Fruit fly (Drosophila melanogaster) whole organism, embryonic: Measurements from ENCODE around the gene scramb1.

Source experiments
- CG11247 ChIP-seq: fragments of 200-800 bp; sonication (Bioruptor generic); IDR thresholded peaks from 2 replicates; pipeline ENCODE4 v1.3.6; 2022; ENCODE audit warnings: missing biosample characterization, missing genetic modification characterization
- CG4328 ChIP-seq: fragments of 200-800 bp; sonication (Bioruptor generic); optimal IDR thresholded peaks from 3 replicates; lab custom pipeline; 2017; ENCODE audit warnings: missing biosample characterization, missing genetic modification reagents, missing genetic modification characterization
- GATAe ChIP-seq: fragments of 200-800 bp; sonication (Bioruptor generic); conservative IDR thresholded peaks from 2 replicates; pipeline ENCODE4 v1.3.6; 2022; ENCODE audit warnings: missing biosample characterization, missing genetic modification characterization
- H2.0 ChIP-seq: fragments of 200-800 bp; sonication (Bioruptor generic); IDR thresholded peaks from 2 replicates; pipeline ENCODE4 v1.3.6; 2022; ENCODE audit warnings: missing biosample characterization, missing genetic modification characterization
- Stat92E ChIP-seq, 3 experiments: fragments of >200 bp in 2 of 3; fragments of 200-800 bp in 1 of 3; sonication (Bioruptor generic) in 1 of 3; optimal IDR thresholded peaks; 2 replicates each; lab custom pipeline; 2017 to 2019; ENCODE audit warnings: missing biosample characterization in 3 of 3, missing genetic modification characterization in 3 of 3, mild to moderate bottlenecking in 1 of 3, moderate library complexity in 1 of 3
- cad ChIP-seq: fragments of >200 bp; optimal IDR thresholded peaks from 2 replicates; lab custom pipeline; 2017; ENCODE audit warnings: missing biosample characterization, missing genetic modification characterization
- jigr1 ChIP-seq: fragments of 200-800 bp; sonication (Bioruptor generic); IDR thresholded peaks from 3 replicates; pipeline ENCODE4 v1.3.6; 2022; ENCODE audit warnings: missing biosample characterization, missing genetic modification characterization

DNA sequence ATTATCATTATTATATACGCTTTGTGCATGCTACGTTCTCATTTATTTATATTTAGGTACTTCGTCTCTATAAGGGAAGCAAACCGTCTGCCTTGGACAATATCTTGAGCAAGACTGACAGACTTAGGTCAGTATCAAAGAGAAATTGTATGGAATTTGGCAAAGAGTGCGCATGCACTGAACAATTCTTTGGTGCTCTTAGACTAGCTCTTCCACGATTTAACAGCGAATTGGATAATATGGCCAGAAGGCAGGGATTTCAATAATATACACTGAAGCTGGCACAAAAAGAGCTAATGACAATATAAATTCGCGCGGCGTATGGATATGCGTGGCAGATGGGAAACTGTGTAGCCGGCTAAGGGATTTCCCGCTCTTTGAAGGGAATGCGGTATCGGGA, 38.1 kb downstream of the scramb1 start:
- TF ChIP-seq CG4328 (GFP tag; lab: Kevin White, UChicago) (no peak), H2.0 (GFP tag; lab: Robert Waterston, UW) (no peak), CG11247 (GFP tag; lab: Robert Waterston, UW) (no peak), Stat92E (GFP tag; optimal IDR thresholded peaks at IDR 0.05; lab: Kevin White, UChicago) (no peak), jigr1 (GFP tag; lab: Robert Waterston, UW) (no peak), GATAe (GFP tag; lab: Robert Waterston, UW) (no peak), cad (GFP tag; lab: Kevin White, UChicago) (no peak)
